Worm (Caenorhabditis elegans): Measurements from ENCODE around the gene mltn-8.
A peak's percentile ranks its signal among the peaks of the same experiment; 100 is the strongest.

The mltn-8 gene

ce11 chrV:380186-380585 is at the start of gene mltn-8:
TSS of gene mltn-8 (minus strand) at chrV:380286.
- TF ChIP-seq hif-1 (tag; optimal IDR thresholded peaks at IDR 0.05) = no peak
- no peak for TF ChIP-seq saeg-2 (GFP tag; IDR thresholded peaks at IDR 0.05)
- no peak for TF ChIP-seq lin-1 (GFP tag; IDR thresholded peaks at IDR 0.05)
- TF ChIP-seq zip-2 (tag; optimal IDR thresholded peaks at IDR 0.05) = no peak
- no peak for TF ChIP-seq T20F7.1 (GFP tag; optimal IDR thresholded peaks at IDR 0.05)
- no peak for TF ChIP-seq nhr-76 (tag; optimal IDR thresholded peaks at IDR 0.05)
- TF ChIP-seq hlh-30 (tag; optimal IDR thresholded peaks at IDR 0.05; ENCODE audit: insufficient read depth) = no peak
- no peak for TF ChIP-seq lin-39 (tag; optimal IDR thresholded peaks at IDR 0.05)
- no peak for TF ChIP-seq hlh-11 (tag; optimal IDR thresholded peaks at IDR 0.05)
- no peak for TF ChIP-seq ceh-28 (tag; optimal IDR thresholded peaks at IDR 0.05)
- no peak for TF ChIP-seq ztf-7 (tag; optimal IDR thresholded peaks at IDR 0.05)
- no peak for TF ChIP-seq egl-27 (tag; optimal IDR thresholded peaks at IDR 0.05)
- no peak for TF ChIP-seq nhr-77 (tag; optimal IDR thresholded peaks at IDR 0.05)
- no peak for TF ChIP-seq Y105C5A.15 (GFP tag; IDR thresholded peaks at IDR 0.05)
- TF ChIP-seq unc-62 (GFP tag; optimal IDR thresholded peaks at IDR 0.05 in 1 of 2) = no peak
- no peak for TF ChIP-seq unc-62 (tag; optimal IDR thresholded peaks at IDR 0.05)
- TF ChIP-seq ztf-11 (tag; optimal IDR thresholded peaks at IDR 0.05) = no peak
- no peak for TF ChIP-seq unc-130 (GFP tag; optimal IDR thresholded peaks at IDR 0.05)
- TF ChIP-seq set-16 (GFP tag; IDR thresholded peaks at IDR 0.05) = no peak
- TF ChIP-seq zip-11 (GFP tag; IDR thresholded peaks at IDR 0.05) = no peak

- TF ChIP-seq set-16 (GFP tag; IDR thresholded peaks at IDR 0.05) (no peak), gei-8 (GFP tag; optimal IDR thresholded peaks at IDR 0.05) (no peak), unc-62 (GFP tag; optimal IDR thresholded peaks at IDR 0.05 in 1 of 2) (peak in 1 of 2 experiments; percentile 75), unc-62 (tag; optimal IDR thresholded peaks at IDR 0.05) (no peak), snpc-4 (tag; optimal IDR thresholded peaks at IDR 0.05) (no peak), zip-11 (GFP tag; IDR thresholded peaks at IDR 0.05) (no peak), pha-4 (GFP tag; IDR thresholded peaks at IDR 0.05) (no peak), pha-4 (tag; optimal IDR thresholded peaks at IDR 0.05) (no peak), nhr-11 (tag; optimal IDR thresholded peaks at IDR 0.05) (no peak), F49E8.2 (tag; optimal IDR thresholded peaks at IDR 0.05; ENCODE audit: borderline replicate concordance) (no peak)
Observed at ce11 chrV:428844-429243, 48.8 kb upstream of the mltn-8 start, which contains the start of gene B0554.4. TSS of gene B0554.4 (plus strand) at chrV:429144.

DNA sequence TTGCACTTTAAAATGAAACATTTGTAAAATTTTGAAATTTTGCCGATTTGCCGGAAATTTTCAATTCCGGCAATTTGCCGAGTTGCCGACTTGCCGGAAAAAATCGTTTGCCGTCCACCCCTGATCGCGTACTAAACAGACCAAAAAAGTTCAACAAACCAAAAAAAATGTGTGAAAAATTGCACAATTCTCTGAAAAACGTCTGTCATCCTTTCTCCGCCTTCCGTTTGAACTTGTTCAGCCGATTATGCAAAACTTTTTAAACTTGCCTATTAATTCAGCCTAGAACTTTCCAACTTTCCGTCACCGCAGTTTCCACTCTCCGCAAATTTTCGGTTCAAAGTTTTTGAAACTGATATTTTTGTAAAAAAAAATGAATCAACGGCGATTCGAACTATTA is 44.1 kb upstream of the mltn-8 start, which contains the start of gene B0554.5:
Gene B0554.5, plus strand, starts transcription at position 301 of the 400 bp plus-strand sequence.
- TF ChIP-seq nhr-77 (tag; optimal IDR thresholded peaks at IDR 0.05) = no peak
- TF ChIP-seq saeg-2 (GFP tag; IDR thresholded peaks at IDR 0.05) = no peak
- TF ChIP-seq dve-1 (tag; optimal IDR thresholded peaks at IDR 0.05; ENCODE audit: insufficient read depth) = no peak
- no peak for TF ChIP-seq pqm-1 (tag; optimal IDR thresholded peaks at IDR 0.05)
- TF ChIP-seq dmd-8 (GFP tag; IDR thresholded peaks at IDR 0.05) = no peak
- TF ChIP-seq rbr-2 (tag; optimal IDR thresholded peaks at IDR 0.05) = no peak
- TF ChIP-seq nhr-237 (tag; optimal IDR thresholded peaks at IDR 0.05) = no peak
- TF ChIP-seq ztf-11 (tag; optimal IDR thresholded peaks at IDR 0.05) = no peak
- no peak for TF ChIP-seq mep-1 (tag; optimal IDR thresholded peaks at IDR 0.05)
- TF ChIP-seq ceh-82 (tag; optimal IDR thresholded peaks at IDR 0.05) = no peak
- TF ChIP-seq dmd-9 (GFP tag; IDR thresholded peaks at IDR 0.05) = no peak
- no peak for TF ChIP-seq jun-1 (tag; optimal IDR thresholded peaks at IDR 0.05)
- no peak for TF ChIP-seq mxl-3 (GFP tag; optimal IDR thresholded peaks at IDR 0.05)
- TF ChIP-seq ceh-28 (tag; optimal IDR thresholded peaks at IDR 0.05) = no peak

DNA sequence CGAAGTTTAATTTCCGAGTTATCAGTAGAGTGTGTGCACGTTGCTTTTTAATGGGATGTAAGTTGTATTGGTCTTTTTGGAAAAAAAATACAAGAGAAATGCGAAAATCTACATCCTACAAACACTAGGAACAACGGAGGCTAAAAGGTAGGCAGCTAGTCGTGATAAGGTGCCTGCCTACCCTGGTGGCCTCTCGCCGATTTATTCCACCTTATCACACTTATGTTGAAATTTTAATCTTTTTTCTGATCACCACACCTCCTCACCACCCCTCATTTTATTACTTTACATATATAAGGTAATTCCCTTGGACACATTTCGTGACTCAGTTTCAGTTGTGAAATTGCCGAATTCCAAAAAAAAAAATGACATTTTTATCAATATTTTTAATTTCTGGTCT is 42.0 kb upstream of the mltn-8 start, which contains the start of gene dod-20:
Gene dod-20, plus strand, starts transcription at position 301 of the 400 bp plus-strand sequence.
- TF ChIP-seq unc-130 (GFP tag; optimal IDR thresholded peaks at IDR 0.05) = no peak
- peak; percentile 20 for TF ChIP-seq pqm-1 (tag; optimal IDR thresholded peaks at IDR 0.05)
